Worm (Caenorhabditis elegans) whole organism, L1 larva: ENCODE results near the gene tag-281.
A peak's percentile ranks its signal among the peaks of the same experiment; 100 is the strongest.

Source experiments
- C04F5.9 ChIP-seq: sonication (generic microtip); optimal IDR thresholded peaks from 2 replicates; lab custom pipeline; 2016; ENCODE audit warnings: missing genetic modification characterization, missing compliant biosample characterization
- C16A3.4 ChIP-seq: fragments of 150-350 bp; optimal IDR thresholded peaks from 2 replicates; lab custom pipeline; 2014; ENCODE audit warnings: missing biosample characterization, missing genetic modification characterization
- Y116A8C.19 ChIP-seq: sonication (generic microtip); optimal IDR thresholded peaks from 2 replicates; lab custom pipeline; 2016; ENCODE audit warnings: missing compliant biosample characterization, missing genetic modification characterization, borderline replicate concordance
- aly-2 ChIP-seq: fragments of 150-350 bp; optimal IDR thresholded peaks from 2 replicates; lab custom pipeline; 2014; ENCODE audit warnings: missing biosample characterization, missing genetic modification characterization
- blmp-1 ChIP-seq: fragments of 150-350 bp; optimal IDR thresholded peaks from 2 replicates; lab custom pipeline; 2014; ENCODE audit warnings: missing biosample characterization, missing genetic modification characterization
- ceh-63 ChIP-seq: fragments of 200-800 bp; sonication (Bioruptor generic); optimal IDR thresholded peaks from 2 replicates; lab custom pipeline; 2018; ENCODE audit warnings: mild to moderate bottlenecking, missing genetic modification characterization, missing compliant biosample characterization
- ceh-8 ChIP-seq: fragments of 200-800 bp; sonication (Bioruptor generic); optimal IDR thresholded peaks from 2 replicates; lab custom pipeline; 2018; ENCODE audit warnings: mild to moderate bottlenecking, missing genetic modification characterization, moderate library complexity, missing compliant biosample characterization
- ceh-88 ChIP-seq: fragments of 200-800 bp; sonication (Bioruptor generic); IDR thresholded peaks from 2 replicates; pipeline ENCODE4 v1.3.6; 2022; ENCODE audit warnings: missing genetic modification characterization, missing compliant biosample characterization
- ceh-90 ChIP-seq: sonication (generic microtip); optimal IDR thresholded peaks from 2 replicates; lab custom pipeline; 2016; ENCODE audit warnings: missing genetic modification characterization, missing compliant biosample characterization
- ces-1 ChIP-seq: fragments of 150-350 bp; optimal IDR thresholded peaks from 2 replicates; lab custom pipeline; 2014; ENCODE audit warnings: missing biosample characterization, missing genetic modification reagents, missing genetic modification characterization
- efl-1 ChIP-seq, 4 experiments: fragments of 150-350 bp; optimal IDR thresholded peaks in 3 of 4; peaks in 1 of 4; 1 replicate in 1 of 4; 2 replicates in 3 of 4; lab custom pipeline; 2014; ENCODE audit warnings: missing biosample characterization in 2 of 4, missing genetic modification characterization in 2 of 4, missing genetic modification reagents in 2 of 4
- elt-2 ChIP-seq: sonication (generic microtip); optimal IDR thresholded peaks from 2 replicates; lab custom pipeline; 2016; ENCODE audit warnings: missing genetic modification characterization, mild to moderate bottlenecking, inconsistent platforms, missing compliant biosample characterization, missing genetic modification reagents
- elt-3 ChIP-seq, 6 experiments: fragments of 150-350 bp in 1 of 6; sonication (generic microtip); optimal IDR thresholded peaks; 2 replicates each; lab custom pipeline; 2017 to 2018; ENCODE audit warnings: missing biosample characterization in 6 of 6, missing genetic modification characterization in 6 of 6, inconsistent platforms in 1 of 6
- fkh-4 ChIP-seq: sonication (generic microtip); optimal IDR thresholded peaks from 2 replicates; lab custom pipeline; 2016; ENCODE audit warnings: missing compliant biosample characterization, missing genetic modification characterization, borderline replicate concordance
- grh-1 ChIP-seq: fragments of 200-800 bp; sonication (Bioruptor generic); IDR thresholded peaks from 2 replicates; pipeline ENCODE4 v1.3.6; 2022; ENCODE audit warnings: missing genetic modification reagents, missing genetic modification characterization, missing compliant biosample characterization
- lin-13 ChIP-seq: fragments of 150-350 bp; optimal IDR thresholded peaks from 2 replicates; lab custom pipeline; 2014; ENCODE audit warnings: missing biosample characterization, missing genetic modification reagents, missing genetic modification characterization
- lin-14 ChIP-seq: fragments of 200-800 bp; sonication (Bioruptor generic); optimal IDR thresholded peaks from 2 replicates; lab custom pipeline; 2018; ENCODE audit warnings: mild to moderate bottlenecking, missing genetic modification characterization, moderate library complexity, missing compliant biosample characterization
- lin-35 ChIP-seq, 2 experiments: fragments of 150-350 bp; optimal IDR thresholded peaks; 2 replicates each; lab custom pipeline; 2014; ENCODE audit warnings: missing biosample characterization in 2 of 2, missing genetic modification characterization in 2 of 2, missing genetic modification reagents in 2 of 2
- lin-39 ChIP-seq: fragments of 150-350 bp; optimal IDR thresholded peaks from 2 replicates; lab custom pipeline; 2014; ENCODE audit warnings: missing biosample characterization, missing genetic modification reagents, missing genetic modification characterization
- lsy-2 ChIP-seq, 2 experiments: fragments of 150-350 bp; optimal IDR thresholded peaks; 2 replicates each; lab custom pipeline; 2014; ENCODE audit warnings: missing biosample characterization in 2 of 2, missing genetic modification characterization in 2 of 2
- mab-9 ChIP-seq: fragments of 200-800 bp; sonication (Bioruptor generic); IDR thresholded peaks from 2 replicates; pipeline ENCODE4 v1.3.6; 2022; ENCODE audit warnings: missing genetic modification reagents, missing genetic modification characterization, missing compliant biosample characterization
- mdl-1 ChIP-seq, 2 experiments: fragments of 150-350 bp; optimal IDR thresholded peaks; 2 replicates each; lab custom pipeline; 2014 to 2017; ENCODE audit warnings: missing biosample characterization in 2 of 2, missing genetic modification characterization in 2 of 2, inconsistent platforms in 1 of 2
- nhr-12 ChIP-seq: sonication (generic microtip); optimal IDR thresholded peaks from 2 replicates; lab custom pipeline; 2017; ENCODE audit warnings: missing biosample characterization, missing genetic modification characterization
- nhr-19 ChIP-seq: fragments of 200-800 bp; sonication (Bioruptor generic); conservative IDR thresholded peaks from 2 replicates; pipeline ENCODE4 v1.3.6; 2022; ENCODE audit warnings: missing genetic modification characterization, missing compliant biosample characterization
- nhr-237 ChIP-seq: fragments of 150-350 bp; optimal IDR thresholded peaks from 2 replicates; lab custom pipeline; 2014; ENCODE audit warnings: missing biosample characterization, missing genetic modification characterization
- nhr-85 ChIP-seq: sonication (generic microtip); peaks from one replicate; lab custom pipeline; 2016; ENCODE audit warnings: missing genetic modification characterization, inconsistent platforms, missing compliant biosample characterization
- pag-3 ChIP-seq: sonication (generic microtip); optimal IDR thresholded peaks from 2 replicates; lab custom pipeline; 2017; ENCODE audit warnings: missing genetic modification characterization, mild to moderate bottlenecking, missing compliant biosample characterization, antibody characterized with exemption, borderline replicate concordance; ENCODE audit not compliant: insufficient read depth
- rnt-1 ChIP-seq: sonication (generic microtip); optimal IDR thresholded peaks from 2 replicates; lab custom pipeline; 2016; ENCODE audit warnings: mild to moderate bottlenecking, missing genetic modification characterization, moderate library complexity, missing compliant biosample characterization
- snu-23 ChIP-seq: sonication (generic microtip); optimal IDR thresholded peaks from 2 replicates; lab custom pipeline; 2016; ENCODE audit warnings: missing genetic modification characterization, missing compliant biosample characterization
- sox-4 ChIP-seq: sonication (generic microtip); optimal IDR thresholded peaks from 2 replicates; lab custom pipeline; 2016; ENCODE audit warnings: missing genetic modification characterization, missing compliant biosample characterization
- unc-130 ChIP-seq: fragments of 150-350 bp; optimal IDR thresholded peaks from 2 replicates; lab custom pipeline; 2017; ENCODE audit warnings: missing biosample characterization, missing genetic modification characterization, inconsistent platforms
- unc-98 ChIP-seq: fragments of 200-800 bp; sonication (Bioruptor generic); IDR thresholded peaks from 2 replicates; pipeline ENCODE4 v1.3.6; 2022; ENCODE audit warnings: missing genetic modification characterization, missing compliant biosample characterization
- xbp-1 ChIP-seq: sonication (generic microtip); optimal IDR thresholded peaks from 2 replicates; lab custom pipeline; 2016; ENCODE audit warnings: missing genetic modification characterization, missing compliant biosample characterization

Gene tag-281

DNA sequence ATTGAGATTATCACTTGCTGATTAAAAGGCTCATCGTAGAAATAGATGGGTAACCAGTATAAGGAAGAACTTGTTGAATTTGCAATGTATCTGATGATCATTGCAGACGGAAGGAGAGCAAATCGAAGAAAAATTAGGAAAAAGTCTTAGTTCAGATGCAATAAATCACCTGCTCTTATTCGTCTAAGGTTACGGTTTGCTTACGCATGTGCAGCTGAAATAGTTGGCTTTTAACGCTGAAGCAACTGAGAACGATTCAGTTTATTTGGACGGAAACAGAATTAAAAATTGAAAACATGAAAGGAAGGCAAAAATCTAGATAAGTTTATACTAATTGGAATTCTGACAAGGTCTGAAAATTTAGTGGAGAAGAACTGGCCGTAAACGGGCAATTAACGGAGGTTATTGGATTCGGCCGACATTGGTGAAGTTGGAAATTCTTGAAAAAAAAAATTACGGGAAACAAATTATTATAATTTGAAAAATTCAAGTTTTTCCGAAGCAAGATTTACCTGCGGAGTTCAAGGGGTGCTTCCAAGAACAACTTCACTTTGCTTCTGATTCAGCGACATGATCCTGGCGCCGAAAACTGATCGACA, 6.7 kb upstream of the tag-281 start, which contains the start of the genes sre-35 and sre-33:
TSS of gene sre-35 (minus strand) at position 101 of the 599 bp plus-strand sequence.
TSS of gene sre-33 (plus strand) at position 549 of the 599 bp plus-strand sequence.
- TF ChIP-seq Y116A8C.19 (tag; lab: Kevin White, UChicago) (no peak), ceh-8 (no peak), blmp-1 (tag; lab: Kevin White, UChicago) (no peak), pag-3 (tag; lab: Kevin White, UChicago) (no peak), nhr-237 (tag; lab: Kevin White, UChicago) (no peak), fkh-4 (no peak), lin-14 (GFP tag; lab: Kevin White, UChicago) (no peak), ceh-88 (GFP tag; lab: Robert Waterston, UW) (no peak), lin-39 (tag; lab: Kevin White, UChicago) (no peak), lsy-2 (tag; optimal IDR thresholded peaks at IDR 0.05; lab: Kevin White, UChicago) (no peak), mab-9 (no peak), rnt-1 (tag; lab: Kevin White, UChicago) (no peak), elt-3 (tag; optimal IDR thresholded peaks at IDR 0.05; lab: Kevin White, UChicago) (no peak)

DNA sequence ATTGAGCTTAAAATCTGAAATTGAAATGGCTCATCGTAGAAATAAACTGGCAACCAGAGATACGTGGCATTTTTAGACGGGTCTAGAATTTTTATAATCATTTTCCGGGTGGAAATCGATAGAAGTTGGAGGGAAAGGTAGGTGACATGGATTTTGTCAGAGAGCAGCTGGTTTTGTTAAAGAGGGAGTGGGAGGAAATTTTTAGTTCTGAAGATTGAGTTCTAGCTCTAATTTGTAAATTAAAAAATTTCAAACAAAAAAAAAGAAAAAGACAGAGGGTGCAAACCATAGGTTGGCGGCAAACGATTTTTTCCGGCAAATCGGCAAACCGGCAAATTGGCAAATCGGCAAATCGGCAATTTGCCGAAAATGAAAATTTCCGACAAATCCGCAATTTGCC, 2.9 kb upstream of the tag-281 start, which contains the start of gene sre-32:
TSS of gene sre-32 (minus strand) at position 101 of the 400 bp plus-strand sequence.
- TF ChIP-seq unc-130 (tag; lab: Kevin White, UChicago) = no peak
- no peak for TF ChIP-seq lin-35 (GFP tag; optimal IDR thresholded peaks at IDR 0.05; lab: Kevin White, UChicago)
- no peak for TF ChIP-seq sox-4
- TF ChIP-seq elt-3 (tag; optimal IDR thresholded peaks at IDR 0.05; lab: Kevin White, UChicago) = no peak
- TF ChIP-seq nhr-12 (tag; lab: Kevin White, UChicago) = no peak
- no peak for TF ChIP-seq ceh-63 (GFP tag; lab: Kevin White, UChicago)
- TF ChIP-seq, all 84 proteins: peak for 0

- TF ChIP-seq xbp-1 (tag; lab: Kevin White, UChicago) (no peak), nhr-19 (GFP tag; lab: Robert Waterston, UW) (no peak), elt-2 (tag; lab: Kevin White, UChicago) (no peak), lin-13 (GFP tag; lab: Kevin White, UChicago) (no peak), ces-1 (GFP tag; lab: Kevin White, UChicago) (no peak), C16A3.4 (tag; lab: Kevin White, UChicago) (no peak), unc-98 (no peak), nhr-85 (tag; lab: Kevin White, UChicago) (no peak), lin-14 (GFP tag; lab: Kevin White, UChicago) (no peak), aly-2 (tag; lab: Kevin White, UChicago) (no peak), ceh-90 (tag; lab: Kevin White, UChicago) (no peak), unc-130 (tag; lab: Kevin White, UChicago) (no peak), grh-1 (GFP tag; lab: Robert Waterston, UW) (no peak), lin-39 (tag; lab: Kevin White, UChicago) (no peak), snu-23 (no peak), C04F5.9 (tag; lab: Kevin White, UChicago) (no peak), mdl-1 (tag; optimal IDR thresholded peaks at IDR 0.05; lab: Kevin White, UChicago) (no peak), mab-9 (no peak)
- TF ChIP-seq, all 84 proteins: peak for 0
These were observed 2.3 kb upstream of the tag-281 start, which contains the start of gene sre-38 for ce11 chrII:12457275-12457674. Gene sre-38, plus strand, starts transcription at chrII:12457575.

ce11 chrII:12460602-12461453, 1.3 kb downstream of the tag-281 start, which contains the start of gene tag-280:
Gene tag-280, plus strand, starts transcription at chrII:12460652.
- no peak for TF ChIP-seq aly-2 (tag; lab: Kevin White, UChicago)
- TF ChIP-seq efl-1 (optimal IDR thresholded peaks at IDR 0.05; lab: Kevin White, UChicago) = no peak
- peak in 1 of 2 experiments; percentile 59 for TF ChIP-seq efl-1 (GFP tag; optimal IDR thresholded peaks at IDR 0.05 in 1 of 2; lab: Kevin White, UChicago)
- TF ChIP-seq, all 84 proteins: peak for 1
